Worm (Caenorhabditis elegans) whole organism, young adult: ENCODE results near the gene ceh-1.

Source experiments
- B0336.3 ChIP-seq: fragments of 200-800 bp; sonication (Bioruptor generic); IDR thresholded peaks from 2 replicates; pipeline ENCODE4 v1.3.6; 2022; ENCODE audit warnings: missing genetic modification characterization, missing compliant biosample characterization
- C06A6.2 ChIP-seq: fragments of 200-800 bp; sonication (Bioruptor generic); conservative IDR thresholded peaks from 2 replicates; pipeline ENCODE4 v1.3.6; 2022; ENCODE audit warnings: missing genetic modification characterization, missing compliant biosample characterization
- C17E4.6 ChIP-seq: fragments of 200-800 bp; sonication (Bioruptor generic); IDR thresholded peaks from 2 replicates; pipeline ENCODE4 v1.3.6; 2022; ENCODE audit warnings: missing genetic modification reagents, missing genetic modification characterization, missing compliant biosample characterization
- D2030.7 ChIP-seq: fragments of 200-800 bp; sonication (Bioruptor generic); IDR thresholded peaks from 2 replicates; pipeline ENCODE4 v1.3.6; 2022; ENCODE audit warnings: missing genetic modification reagents, missing genetic modification characterization, missing compliant biosample characterization
- F37B4.10 ChIP-seq: fragments of 200-800 bp; sonication (Bioruptor generic); IDR thresholded peaks from 2 replicates; pipeline ENCODE4 v1.3.6; 2022; ENCODE audit warnings: missing genetic modification characterization, missing compliant biosample characterization
- F49E8.2 ChIP-seq: sonication (generic microtip); optimal IDR thresholded peaks from 3 replicates; lab custom pipeline; 2017; ENCODE audit warnings: missing genetic modification characterization, mild to moderate bottlenecking, missing compliant biosample characterization, antibody characterized with exemption, moderate library complexity; ENCODE audit not compliant: insufficient read depth
- F57A8.1 ChIP-seq: fragments of 200-800 bp; sonication (Bioruptor generic); optimal IDR thresholded peaks from 2 replicates; lab custom pipeline; 2018; ENCODE audit warnings: mild to moderate bottlenecking, missing genetic modification characterization, moderate library complexity, missing compliant biosample characterization
- K11D2.4 ChIP-seq: fragments of 200-800 bp; sonication (Bioruptor generic); IDR thresholded peaks from 2 replicates; pipeline ENCODE4 v1.3.6; 2022; ENCODE audit warnings: missing genetic modification reagents, missing genetic modification characterization, missing compliant biosample characterization
- T07F8.4 ChIP-seq: sonication (generic microtip); optimal IDR thresholded peaks from 2 replicates; lab custom pipeline; 2016; ENCODE audit warnings: mild to moderate bottlenecking, missing genetic modification characterization, moderate library complexity, missing compliant biosample characterization
- Y53G8AR.9 ChIP-seq: fragments of 200-800 bp; sonication (Bioruptor generic); conservative IDR thresholded peaks from 2 replicates; pipeline ENCODE4 v1.3.6; 2022; ENCODE audit warnings: missing genetic modification reagents, missing genetic modification characterization, missing compliant biosample characterization
- aptf-2 ChIP-seq: fragments of 200-800 bp; sonication (Bioruptor generic); conservative IDR thresholded peaks from 2 replicates; pipeline ENCODE4 v1.3.6; 2022; ENCODE audit warnings: missing genetic modification reagents, missing genetic modification characterization, missing compliant biosample characterization
- atf-7 ChIP-seq: sonication (generic microtip); optimal IDR thresholded peaks from 2 replicates; lab custom pipeline; 2017; ENCODE audit warnings: mild to moderate bottlenecking, missing genetic modification characterization, missing compliant biosample characterization
- bed-1 ChIP-seq: fragments of 200-800 bp; sonication (Bioruptor generic); IDR thresholded peaks from 2 replicates; pipeline ENCODE4 v1.3.6; 2022; ENCODE audit warnings: missing genetic modification reagents, missing genetic modification characterization, missing compliant biosample characterization
- ccch-3 ChIP-seq: fragments of 200-800 bp; sonication (Bioruptor generic); optimal IDR thresholded peaks from 2 replicates; lab custom pipeline; 2018; ENCODE audit warnings: mild to moderate bottlenecking, missing genetic modification characterization, missing compliant biosample characterization
- cebp-1 ChIP-seq, 2 experiments: fragments of 200-800 bp in 1 of 2; sonication (Bioruptor generic) in 1 of 2; sonication (generic microtip) in 1 of 2; IDR thresholded peaks in 1 of 2; optimal IDR thresholded peaks in 1 of 2; 2 replicates each; pipeline versions ENCODE4 v1.3.6 to Lab custom; 2017 to 2022; ENCODE audit warnings: missing compliant biosample characterization in 2 of 2, missing genetic modification characterization in 2 of 2, mild to moderate bottlenecking in 1 of 2, missing genetic modification reagents in 1 of 2, moderate library complexity in 1 of 2
- ceh-27 ChIP-seq: fragments of 200-800 bp; sonication (Bioruptor generic); optimal IDR thresholded peaks from 2 replicates; lab custom pipeline; 2018; ENCODE audit warnings: mild to moderate bottlenecking, missing genetic modification characterization, moderate library complexity, missing compliant biosample characterization
- ceh-79 ChIP-seq: sonication (generic microtip); optimal IDR thresholded peaks from 2 replicates; lab custom pipeline; 2017; ENCODE audit warnings: mild to moderate bottlenecking, missing genetic modification characterization, missing compliant biosample characterization
- dox-1 ChIP-seq: fragments of 200-800 bp; sonication (Bioruptor generic); IDR thresholded peaks from 2 replicates; pipeline ENCODE4 v1.3.6; 2022; ENCODE audit warnings: missing genetic modification reagents, missing genetic modification characterization, missing compliant biosample characterization
- dpl-1 ChIP-seq: fragments of 150-350 bp; optimal IDR thresholded peaks from 2 replicates; lab custom pipeline; 2014; ENCODE audit warnings: missing biosample characterization, missing genetic modification reagents, missing genetic modification characterization
- egl-18 ChIP-seq: fragments of 200-800 bp; sonication (Bioruptor generic); IDR thresholded peaks from 2 replicates; pipeline ENCODE4 v1.3.6; 2022; ENCODE audit warnings: missing genetic modification reagents, missing genetic modification characterization, missing compliant biosample characterization
- hlh-12 ChIP-seq: sonication (generic microtip); optimal IDR thresholded peaks from 2 replicates; lab custom pipeline; 2016; ENCODE audit warnings: missing genetic modification characterization, missing compliant biosample characterization
- hmg-1.2 ChIP-seq: fragments of 200-800 bp; sonication (Bioruptor generic); IDR thresholded peaks from 2 replicates; pipeline ENCODE4 v1.3.6; 2022; ENCODE audit warnings: missing genetic modification reagents, missing genetic modification characterization, missing compliant biosample characterization
- lag-1 ChIP-seq: fragments of 200-800 bp; sonication (Bioruptor generic); IDR thresholded peaks from 2 replicates; pipeline ENCODE4 v1.3.6; 2022; ENCODE audit warnings: missing genetic modification reagents, missing genetic modification characterization, missing compliant biosample characterization
- lin-54 ChIP-seq: fragments of 200-800 bp; sonication (Bioruptor generic); optimal IDR thresholded peaks from 2 replicates; lab custom pipeline; 2018; ENCODE audit warnings: mild to moderate bottlenecking, missing genetic modification characterization, missing compliant biosample characterization
- madf-10 ChIP-seq: sonication (generic microtip); optimal IDR thresholded peaks from 2 replicates; lab custom pipeline; 2016; ENCODE audit warnings: mild to moderate bottlenecking, missing genetic modification characterization, missing compliant biosample characterization
- madf-6 ChIP-seq: fragments of 200-800 bp; sonication (Bioruptor generic); IDR thresholded peaks from 2 replicates; pipeline ENCODE4 v1.3.6; 2022; ENCODE audit warnings: missing genetic modification reagents, missing genetic modification characterization, missing compliant biosample characterization
- madf-8 ChIP-seq: fragments of 200-800 bp; sonication (Bioruptor generic); conservative IDR thresholded peaks from 2 replicates; pipeline ENCODE4 v1.3.6; 2022; ENCODE audit warnings: missing genetic modification reagents, missing genetic modification characterization, missing compliant biosample characterization
- mcd-1 ChIP-seq: fragments of 200-800 bp; sonication (Bioruptor generic); IDR thresholded peaks from 2 replicates; pipeline ENCODE4 v1.3.6; 2022; ENCODE audit warnings: missing genetic modification reagents, missing genetic modification characterization, missing compliant biosample characterization
- nhr-120 ChIP-seq: fragments of 200-800 bp; sonication (Bioruptor generic); IDR thresholded peaks from 2 replicates; pipeline ENCODE4 v1.3.6; 2022; ENCODE audit warnings: missing genetic modification characterization, missing compliant biosample characterization
- nhr-80 ChIP-seq: sonication (generic microtip); optimal IDR thresholded peaks from 2 replicates; lab custom pipeline; 2016; ENCODE audit warnings: missing genetic modification characterization, missing compliant biosample characterization
- nhr-90 ChIP-seq: sonication (generic microtip); optimal IDR thresholded peaks from 2 replicates; lab custom pipeline; 2016; ENCODE audit warnings: missing genotype, mild to moderate bottlenecking, missing genetic modification characterization, missing compliant biosample characterization
- pha-4 ChIP-seq: fragments of 150-350 bp; sonication (generic microtip); optimal IDR thresholded peaks from 2 replicates; lab custom pipeline; 2014; ENCODE audit warnings: missing biosample characterization, missing genetic modification reagents, missing genetic modification characterization
- rcor-1 ChIP-seq: fragments of 200-800 bp; sonication (Bioruptor generic); IDR thresholded peaks from 2 replicates; pipeline ENCODE4 v1.3.6; 2022; ENCODE audit warnings: missing genetic modification reagents, missing genetic modification characterization, missing compliant biosample characterization
- rec-8 ChIP-seq, 2 experiments: sonication (generic microtip); optimal IDR thresholded peaks; 2 replicates each; lab custom pipeline; 2016; ENCODE audit warnings: mild to moderate bottlenecking in 2 of 2, missing genetic modification characterization in 2 of 2, missing genetic modification reagents in 2 of 2, missing genotype in 2 of 2, missing biosample characterization in 1 of 2, missing compliant biosample characterization in 1 of 2, moderate library complexity in 1 of 2
- repo-1 ChIP-seq: sonication (generic microtip); optimal IDR thresholded peaks from 2 replicates; lab custom pipeline; 2017; ENCODE audit warnings: mild to moderate bottlenecking, missing genetic modification characterization, missing compliant biosample characterization
- sdz-38 ChIP-seq: sonication (generic microtip); optimal IDR thresholded peaks from 2 replicates; lab custom pipeline; 2016; ENCODE audit warnings: missing genotype, missing genetic modification characterization, missing compliant biosample characterization
- sea-2 ChIP-seq: fragments of 200-800 bp; sonication (Bioruptor generic); IDR thresholded peaks from 2 replicates; pipeline ENCODE4 v1.3.6; 2022; ENCODE audit warnings: missing genetic modification characterization, missing compliant biosample characterization
- unc-62 ChIP-seq: fragments of 150-350 bp; optimal IDR thresholded peaks from 2 replicates; lab custom pipeline; 2014; ENCODE audit warnings: missing biosample characterization, missing genetic modification reagents, missing genetic modification characterization
- xnd-1 ChIP-seq: sonication (generic microtip); optimal IDR thresholded peaks from 2 replicates; lab custom pipeline; 2016; ENCODE audit warnings: missing genotype, missing genetic modification reagents, missing genetic modification characterization, missing compliant biosample characterization
- zfh-2 ChIP-seq: fragments of 200-800 bp; sonication (Bioruptor generic); conservative IDR thresholded peaks from 2 replicates; pipeline ENCODE4 v1.3.6; 2022; ENCODE audit warnings: missing genetic modification reagents, missing genetic modification characterization, missing compliant biosample characterization
- zim-3 ChIP-seq: sonication (generic microtip); optimal IDR thresholded peaks from 2 replicates; lab custom pipeline; 2017; ENCODE audit warnings: mild to moderate bottlenecking, missing genetic modification characterization, moderate library complexity, missing compliant biosample characterization
- ztf-22 ChIP-seq: fragments of 200-800 bp; sonication (Bioruptor generic); optimal IDR thresholded peaks from 2 replicates; lab custom pipeline; 2018; ENCODE audit warnings: mild to moderate bottlenecking, missing genetic modification characterization, moderate library complexity, missing compliant biosample characterization
- ztf-28 ChIP-seq: fragments of 200-800 bp; sonication (Bioruptor generic); IDR thresholded peaks from 2 replicates; pipeline ENCODE4 v1.3.6; 2022; ENCODE audit warnings: missing genetic modification reagents, missing genetic modification characterization, missing compliant biosample characterization

The ceh-1 gene

ce11 chrX:4654057-4654456 is at the start of gene ceh-1:
Gene ceh-1 (minus strand): TSS chrX:4654157.
- no peak for TF ChIP-seq xnd-1 (tag; lab: Kevin White, UChicago)

- no peak for TF ChIP-seq cebp-1 (GFP tag; IDR thresholded peaks at IDR 0.05; lab: Robert Waterston, UW)
- TF ChIP-seq cebp-1 (tag; optimal IDR thresholded peaks at IDR 0.05; lab: Kevin White, UChicago), result peak; percentile 37
- TF ChIP-seq nhr-80 (tag; lab: Kevin White, UChicago), result peak; percentile 98
- TF ChIP-seq lag-1 (GFP tag; lab: Robert Waterston, UW), result no peak
- TF ChIP-seq bed-1 (GFP tag; lab: Robert Waterston, UW), result no peak
- TF ChIP-seq rcor-1 (GFP tag; lab: Robert Waterston, UW), result no peak
- no peak for TF ChIP-seq sdz-38 (tag; lab: Kevin White, UChicago)
- peak; percentile 75 for TF ChIP-seq unc-62 (GFP tag; lab: Kevin White, UChicago)
- peak; percentile 4 for TF ChIP-seq ztf-22 (GFP tag; lab: Kevin White, UChicago)
- peak; percentile 31 for TF ChIP-seq atf-7
- TF ChIP-seq B0336.3 (GFP tag; lab: Robert Waterston, UW), result peak; percentile 14; the same call in 1 of the 2 replicates
Observed at ce11 chrX:4700083-4700482, 46.1 kb upstream of the ceh-1 start.

- TF ChIP-seq sea-2 (GFP tag; lab: Robert Waterston, UW), result no peak
- TF ChIP-seq T07F8.4, result no peak
- TF ChIP-seq ccch-3 (GFP tag; lab: Kevin White, UChicago), result no peak
- TF ChIP-seq repo-1, result no peak
- TF ChIP-seq nhr-120 (GFP tag; lab: Robert Waterston, UW), result no peak
- TF ChIP-seq cebp-1 (GFP tag; IDR thresholded peaks at IDR 0.05; lab: Robert Waterston, UW), result no peak
- TF ChIP-seq cebp-1 (tag; optimal IDR thresholded peaks at IDR 0.05; lab: Kevin White, UChicago), result peak; percentile 26
- no peak for TF ChIP-seq pha-4 (tag; lab: Kevin White, UChicago)
- TF ChIP-seq hlh-12, result no peak
- TF ChIP-seq dox-1 (GFP tag; lab: Robert Waterston, UW), result peak; percentile 37; the same call in 1 of the 2 replicates
- no peak for TF ChIP-seq aptf-2 (GFP tag; lab: Robert Waterston, UW)
- TF ChIP-seq madf-8 (GFP tag; lab: Robert Waterston, UW), result no peak
- TF ChIP-seq madf-6 (GFP tag; lab: Robert Waterston, UW), result no peak
- no peak for TF ChIP-seq unc-62 (GFP tag; lab: Kevin White, UChicago)
- TF ChIP-seq zfh-2, result peak; percentile 88
- TF ChIP-seq xnd-1 (tag; lab: Kevin White, UChicago), result no peak
- peak; percentile 33; the same call in 1 of the 2 replicates for TF ChIP-seq hmg-1.2 (GFP tag; lab: Robert Waterston, UW)
- no peak for TF ChIP-seq F37B4.10 (GFP tag; lab: Robert Waterston, UW)
- no peak for TF ChIP-seq egl-18 (GFP tag; lab: Robert Waterston, UW)
- TF ChIP-seq rec-8 (tag; optimal IDR thresholded peaks at IDR 0.05; lab: Kevin White, UChicago), result no peak
- no peak for TF ChIP-seq ceh-79
- TF ChIP-seq nhr-90, result no peak
- no peak for TF ChIP-seq ztf-28 (GFP tag; lab: Robert Waterston, UW)
- no peak for TF ChIP-seq K11D2.4 (GFP tag; lab: Robert Waterston, UW)
- TF ChIP-seq F57A8.1 (GFP tag; lab: Kevin White, UChicago), result no peak
- TF ChIP-seq C17E4.6 (GFP tag; lab: Robert Waterston, UW), result no peak
- no peak for TF ChIP-seq madf-10 (tag; lab: Kevin White, UChicago)
- TF ChIP-seq D2030.7 (GFP tag; lab: Robert Waterston, UW), result no peak
- TF ChIP-seq Y53G8AR.9, result no peak
- no peak for TF ChIP-seq atf-7
- no peak for TF ChIP-seq zim-3 (tag; lab: Kevin White, UChicago)
- TF ChIP-seq ztf-22 (GFP tag; lab: Kevin White, UChicago), result no peak
- no peak for TF ChIP-seq dpl-1 (GFP tag; lab: Kevin White, UChicago)
- TF ChIP-seq mcd-1, result peak; percentile 74
- no peak for TF ChIP-seq rcor-1 (GFP tag; lab: Robert Waterston, UW)
- no peak for TF ChIP-seq C06A6.2 (GFP tag; lab: Robert Waterston, UW)
- peak; percentile 66 for TF ChIP-seq ceh-27 (GFP tag; lab: Kevin White, UChicago)
- no peak for TF ChIP-seq F49E8.2
- no peak for TF ChIP-seq lin-54 (GFP tag; lab: Kevin White, UChicago)
Observed at ce11 chrX:4699411-4700050, 45.6 kb upstream of the ceh-1 start, which contains the start of gene hyl-2. Gene hyl-2 (minus strand): TSS chrX:4699461.
